Worm (Caenorhabditis elegans): ENCODE data around the gene sre-39.

DNA sequence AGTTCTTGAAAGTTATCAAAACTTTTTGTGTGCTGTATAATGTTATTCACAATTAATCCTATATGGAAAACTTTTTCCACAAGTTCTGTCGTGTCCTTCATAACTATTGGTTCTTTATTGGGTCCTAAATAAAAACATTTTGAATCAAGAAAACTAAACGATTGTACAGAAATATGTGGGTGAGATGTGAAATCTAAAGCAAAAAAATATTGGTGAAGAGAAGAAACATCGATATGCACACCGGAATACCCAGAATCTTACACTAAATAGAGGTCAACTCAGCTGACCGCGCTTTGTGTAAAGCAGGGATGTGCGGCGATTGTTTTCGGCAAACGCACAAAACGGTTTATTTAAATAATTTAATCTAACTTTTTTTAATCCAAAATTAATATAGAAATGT lies 25.8 kb upstream of the sre-39 start, which contains the start of gene T05A7.13:
- no peak for TF ChIP-seq nhr-6 (tag; optimal IDR thresholded peaks at IDR 0.05)
- no peak for TF ChIP-seq hlh-30 (tag; optimal IDR thresholded peaks at IDR 0.05; ENCODE audit: insufficient read depth)
- TF ChIP-seq unc-62 (GFP tag; optimal IDR thresholded peaks at IDR 0.05 in 1 of 2) = no peak
- no peak for TF ChIP-seq unc-62 (tag; optimal IDR thresholded peaks at IDR 0.05)
- TF ChIP-seq nhr-76 (tag; optimal IDR thresholded peaks at IDR 0.05) = no peak
- no peak for TF ChIP-seq Y48G9A.11 (GFP tag; IDR thresholded peaks at IDR 0.05)
- TF ChIP-seq egl-27 (tag; optimal IDR thresholded peaks at IDR 0.05) = no peak
- TF ChIP-seq pha-4 (GFP tag; IDR thresholded peaks at IDR 0.05) = no peak
- TF ChIP-seq pha-4 (tag; optimal IDR thresholded peaks at IDR 0.05) = no peak
- TF ChIP-seq mdl-1 (tag; optimal IDR thresholded peaks at IDR 0.05) = no peak
- TF ChIP-seq ceh-82 (tag; optimal IDR thresholded peaks at IDR 0.05) = no peak
- TF ChIP-seq ctbp-1 (GFP tag; IDR thresholded peaks at IDR 0.05) = no peak
- no peak for TF ChIP-seq Y75B8A.6 (GFP tag; IDR thresholded peaks at IDR 0.05)
